Worm (Caenorhabditis elegans): ENCODE data around the gene lgc-17.

The lgc-17 gene

DNA sequence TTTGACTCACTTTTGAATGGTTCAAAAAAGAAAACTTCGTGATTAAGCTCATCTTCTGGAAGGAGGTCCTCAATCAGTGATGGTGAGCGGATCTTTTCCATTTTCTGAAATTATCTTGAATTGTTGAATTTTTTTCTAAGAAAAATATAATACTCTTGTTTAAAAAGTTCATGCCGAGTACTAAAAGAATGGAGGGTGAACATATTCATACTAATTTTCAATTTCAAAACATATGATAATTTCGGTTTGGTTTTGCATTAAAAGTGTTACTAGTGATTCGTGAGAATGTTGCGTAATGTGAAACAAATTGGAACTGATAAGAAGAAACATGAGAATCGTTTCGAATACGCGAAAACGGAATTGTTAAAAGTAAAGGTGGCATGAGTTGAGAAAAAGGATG is 19.7 kb downstream of the lgc-17 start, which contains the start of gene lyst-1:
Gene lyst-1, minus strand, starts transcription at position 101 of the 400 bp plus-strand sequence.
- no peak for TF ChIP-seq rec-8 (tag; optimal IDR thresholded peaks at IDR 0.05)
- no peak for TF ChIP-seq hlh-26 (GFP tag; conservative IDR thresholded peaks at IDR 0.05)
- TF ChIP-seq sptf-2 (GFP tag; optimal IDR thresholded peaks at IDR 0.05), result no peak
- TF ChIP-seq ztf-22 (GFP tag; optimal IDR thresholded peaks at IDR 0.05), result no peak
- TF ChIP-seq C17E4.6 (GFP tag; IDR thresholded peaks at IDR 0.05), result no peak
- TF ChIP-seq lsy-27 (tag; optimal IDR thresholded peaks at IDR 0.05; ENCODE audit: borderline replicate concordance, insufficient read depth), result no peak
- no peak for TF ChIP-seq T26A5.8 (tag; optimal IDR thresholded peaks at IDR 0.05)
- TF ChIP-seq snpc-3.4 (tag; optimal IDR thresholded peaks at IDR 0.05), result no peak
- no peak for TF ChIP-seq ztf-28 (GFP tag; IDR thresholded peaks at IDR 0.05)
- TF ChIP-seq attf-6 (GFP tag; IDR thresholded peaks at IDR 0.05), result no peak
- TF ChIP-seq snpc-1.1 (tag; optimal IDR thresholded peaks at IDR 0.05; ENCODE audit: insufficient read depth), result no peak
- no peak for TF ChIP-seq tbp1 (GFP tag; optimal IDR thresholded peaks at IDR 0.05)
- TF ChIP-seq him-1 (tag; optimal IDR thresholded peaks at IDR 0.05), result no peak
- no peak for TF ChIP-seq tbx-9 (tag; optimal IDR thresholded peaks at IDR 0.05; ENCODE audit: borderline replicate concordance)
- no peak for TF ChIP-seq lin-35 (GFP tag; optimal IDR thresholded peaks at IDR 0.05)
- TF ChIP-seq B0019.2 (GFP tag; conservative IDR thresholded peaks at IDR 0.05), result no peak
- no peak for TF ChIP-seq B0261.1 (tag; optimal IDR thresholded peaks at IDR 0.05)
- no peak for TF ChIP-seq ztf-25 (GFP tag; IDR thresholded peaks at IDR 0.05)

DNA sequence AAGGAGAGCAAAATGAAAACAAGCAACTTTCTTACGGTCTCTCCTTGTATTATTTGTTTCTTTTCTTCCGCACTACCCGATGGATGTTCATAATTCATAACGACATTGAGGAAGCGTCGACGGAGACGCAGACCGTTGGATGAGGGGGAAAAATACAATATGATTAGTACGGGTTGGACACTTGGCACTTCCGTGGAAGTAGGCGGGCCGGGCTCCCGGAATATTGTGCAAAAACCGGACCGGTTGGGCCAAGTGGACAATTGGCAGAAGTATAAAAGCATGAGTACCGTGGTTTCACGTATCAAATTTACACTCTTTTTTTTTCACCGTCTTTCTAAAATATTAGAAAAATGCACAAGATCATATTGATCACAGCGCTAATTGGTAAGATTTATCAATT is 21.2 kb downstream of the lgc-17 start, which contains the start of gene M153.3:
Gene M153.3, plus strand, starts transcription at position 301 of the 400 bp plus-strand sequence.
- no peak for TF ChIP-seq Y53F4B.3 (GFP tag; IDR thresholded peaks at IDR 0.05)
- no peak for TF ChIP-seq ceh-79 (tag; optimal IDR thresholded peaks at IDR 0.05)
- no peak for TF ChIP-seq madf-3 (GFP tag; IDR thresholded peaks at IDR 0.05)
- no peak for TF ChIP-seq nfyb-1 (GFP tag; IDR thresholded peaks at IDR 0.05)
- TF ChIP-seq ztf-28 (GFP tag; IDR thresholded peaks at IDR 0.05), result no peak
- no peak for TF ChIP-seq efl-1 (GFP tag; optimal IDR thresholded peaks at IDR 0.05)
- TF ChIP-seq snpc-3.4 (tag; optimal IDR thresholded peaks at IDR 0.05), result no peak
- no peak for TF ChIP-seq Y95B8A.8 (GFP tag; IDR thresholded peaks at IDR 0.05)
- TF ChIP-seq ztf-26 (tag; optimal IDR thresholded peaks at IDR 0.05), result no peak
- TF ChIP-seq nfya-2 (GFP tag; IDR thresholded peaks at IDR 0.05), result no peak
- no peak for TF ChIP-seq ekl-4 (GFP tag; IDR thresholded peaks at IDR 0.05)
- no peak for TF ChIP-seq gei-17 (GFP tag; optimal IDR thresholded peaks at IDR 0.05)
- TF ChIP-seq pbrm-1 (GFP tag; IDR thresholded peaks at IDR 0.05), result no peak
- TF ChIP-seq F57C9.4 (tag; optimal IDR thresholded peaks at IDR 0.05), result no peak
- no peak for TF ChIP-seq F22D6.2 (tag; optimal IDR thresholded peaks at IDR 0.05)
- TF ChIP-seq let-526 (GFP tag; IDR thresholded peaks at IDR 0.05), result no peak
- no peak for TF ChIP-seq ceh-100 (GFP tag; IDR thresholded peaks at IDR 0.05)

DNA sequence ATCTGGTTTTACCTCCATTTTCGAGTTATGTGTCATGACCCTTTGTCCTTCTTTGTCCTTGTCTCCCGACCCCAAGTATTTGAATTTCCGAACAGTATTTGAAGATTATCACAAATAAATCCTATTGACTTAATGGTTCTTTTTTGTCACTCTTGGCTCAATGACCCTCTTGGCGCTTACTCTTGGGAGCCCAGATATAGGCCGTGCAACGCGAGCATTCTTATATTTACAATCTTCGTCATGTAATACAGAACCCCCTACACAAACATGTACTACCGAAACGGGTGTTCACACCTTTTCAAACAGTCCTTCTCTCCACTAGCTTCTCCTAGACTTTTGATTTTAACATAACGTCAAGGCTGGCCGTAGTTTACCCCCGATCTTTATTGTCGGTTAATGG is 22.3 kb downstream of the lgc-17 start, which contains the start of gene M153.5:
Gene M153.5, plus strand, starts transcription at position 301 of the 400 bp plus-strand sequence.
- TF ChIP-seq F33H1.4 (GFP tag; IDR thresholded peaks at IDR 0.05) (no peak), T26A5.8 (tag; optimal IDR thresholded peaks at IDR 0.05) (no peak), B0035.1 (tag; optimal IDR thresholded peaks at IDR 0.05) (no peak), nfya-1 (tag; optimal IDR thresholded peaks at IDR 0.05; ENCODE audit: borderline replicate concordance, insufficient read depth) (no peak), zfh-2 (GFP tag; conservative IDR thresholded peaks at IDR 0.05) (no peak), zim-3 (tag; optimal IDR thresholded peaks at IDR 0.05) (no peak), F22D6.2 (tag; optimal IDR thresholded peaks at IDR 0.05) (no peak), akir-1 (GFP tag; optimal IDR thresholded peaks at IDR 0.05) (no peak), ztf-28 (GFP tag; IDR thresholded peaks at IDR 0.05) (no peak), F55B11.4 (tag; optimal IDR thresholded peaks at IDR 0.05; ENCODE audit: borderline replicate concordance, insufficient read depth) (no peak), somi-1 (GFP tag; optimal IDR thresholded peaks at IDR 0.05) (no peak), madf-3 (GFP tag; IDR thresholded peaks at IDR 0.05) (no peak), lin-54 (GFP tag; optimal IDR thresholded peaks at IDR 0.05) (no peak), rcor-1 (GFP tag; IDR thresholded peaks at IDR 0.05) (no peak), fkh-3 (tag; optimal IDR thresholded peaks at IDR 0.05) (no peak), nhr-80 (tag; optimal IDR thresholded peaks at IDR 0.05) (no peak), athp-1 (tag; optimal IDR thresholded peaks at IDR 0.05) (no peak), F23B12.7 (tag; optimal IDR thresholded peaks at IDR 0.05; ENCODE audit: insufficient read depth) (no peak)
